Fruit fly (Drosophila melanogaster): ENCODE measurements around the gene CG31917.

CG31917 gene

DNA sequence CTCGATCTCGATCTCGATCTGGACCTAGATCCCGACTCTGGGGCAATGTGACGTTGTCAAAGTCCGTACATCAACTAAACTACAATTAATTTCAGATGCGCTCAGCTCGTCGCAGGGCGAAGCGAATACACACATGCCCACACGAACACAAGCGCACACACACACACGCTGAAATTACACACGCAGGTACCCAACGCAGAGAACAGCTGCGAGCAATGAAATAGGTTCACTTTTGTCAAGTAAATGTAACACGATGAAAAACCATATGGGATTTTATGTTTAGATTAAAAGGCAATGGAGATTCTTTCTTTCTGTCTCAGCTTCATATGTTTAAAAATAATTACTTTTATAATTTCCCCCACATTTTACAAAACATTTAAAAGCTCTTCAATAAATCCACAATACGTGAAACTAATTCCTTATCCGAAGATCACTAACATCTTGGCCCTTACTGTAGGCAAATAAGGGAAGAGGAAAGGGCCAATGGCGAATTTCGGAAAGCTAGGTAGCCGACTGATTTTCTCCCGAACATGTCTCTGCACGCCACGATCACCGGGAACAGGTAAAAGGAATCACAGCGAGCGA is 10.3 kb downstream of the CG31917 start (continued):
- TF ChIP-seq lbe (GFP tag; optimal IDR thresholded peaks at IDR 0.05) (peak; percentile 86), gsb (GFP tag; IDR thresholded peaks at IDR 0.05) (peak; percentile 52; the same call in 1 of the 2 replicates), CG18764 (GFP tag; optimal IDR thresholded peaks at IDR 0.05) (peak; percentile 34), ab (GFP tag; optimal IDR thresholded peaks at IDR 0.05) (peak; percentile 66), Opbp (GFP tag; IDR thresholded peaks at IDR 0.05; ENCODE audit: partially characterized antibody) (no peak), Lhr (GFP tag; optimal IDR thresholded peaks at IDR 0.05) (peak; percentile 40), Kr (GFP tag; optimal IDR thresholded peaks at IDR 0.05) (peak; percentile 40), Rfx (GFP tag; IDR thresholded peaks at IDR 0.05) (peak; percentile 81), Doc3 (GFP tag; IDR thresholded peaks at IDR 0.05; ENCODE audit: partially characterized antibody) (no peak), CG3995 (GFP tag; optimal IDR thresholded peaks at IDR 0.05) (peak; percentile 30), CG14014 (GFP tag; IDR thresholded peaks at IDR 0.05) (peak; percentile 78), zfh1 (GFP tag; IDR thresholded peaks at IDR 0.05) (peak; percentile 86), Six4 (GFP tag; optimal IDR thresholded peaks at IDR 0.05) (peak; percentile 71), CG2202 (tag; optimal IDR thresholded peaks at IDR 0.05) (peak; percentile 85), toy (GFP tag; IDR thresholded peaks at IDR 0.05) (0 out of 2 replicates have a peak, but pooled peaks have one; percentile 53), CG16863 (GFP tag; optimal IDR thresholded peaks at IDR 0.05) (peak; percentile 64), CG12769 (tag; optimal IDR thresholded peaks at IDR 0.05) (no peak), Stat92E (GFP tag; optimal IDR thresholded peaks at IDR 0.05) (peak in 1 of 3 experiments; percentile 57), CG7987 (GFP tag; optimal IDR thresholded peaks at IDR 0.05) (peak; percentile 24), odd (GFP tag; optimal IDR thresholded peaks at IDR 0.05) (peak; percentile 85), CG2875 (GFP tag; optimal IDR thresholded peaks at IDR 0.05) (peak; percentile 52), CG9932 (GFP tag; IDR thresholded peaks at IDR 0.05) (peak; percentile 78), usp (GFP tag; optimal IDR thresholded peaks at IDR 0.05) (no peak), Meics (GFP tag; optimal IDR thresholded peaks at IDR 0.05) (peak; percentile 82), row (GFP tag; IDR thresholded peaks at IDR 0.05) (peak; percentile 90), Gsc (GFP tag; IDR thresholded peaks at IDR 0.05) (peak; percentile 50), C15 (GFP tag; IDR thresholded peaks at IDR 0.05) (no peak), Sry-β (GFP tag; optimal IDR thresholded peaks at IDR 0.05) (no peak), dati (GFP tag; IDR thresholded peaks at IDR 0.05) (0 out of 2 replicates have a peak, but pooled peaks have one; percentile 3), Eip74EF (GFP tag; optimal IDR thresholded peaks at IDR 0.05) (peak in 1 of 2 experiments; percentile 75), Oaz (GFP tag; IDR thresholded peaks at IDR 0.05) (peak; percentile 58), CG8290 (GFP tag; optimal IDR thresholded peaks at IDR 0.05) (peak; percentile 79), CG8290 (tag; optimal IDR thresholded peaks at IDR 0.05) (peak; percentile 13 to 49), pho (GFP tag; optimal IDR thresholded peaks at IDR 0.05) (peak; percentile 48), CG1529 (GFP tag; optimal IDR thresholded peaks at IDR 0.05) (peak; percentile 83), CG2116 (GFP tag; optimal IDR thresholded peaks at IDR 0.05) (peak; percentile 59), CG6175 (GFP tag; IDR thresholded peaks at IDR 0.05) (peak; percentile 37; the same call in 1 of the 3 replicates), fd3F (GFP tag; optimal IDR thresholded peaks at IDR 0.05) (peak; percentile 69), CG18262 (tag; optimal IDR thresholded peaks at IDR 0.05) (peak; percentile 94), CG8944 (GFP tag; optimal IDR thresholded peaks at IDR 0.05) (peak; percentile 44), Awh (GFP tag; IDR thresholded peaks at IDR 0.05) (peak; percentile 84), CG6765 (GFP tag; optimal IDR thresholded peaks at IDR 0.05) (peak; percentile 72), cas (GFP tag; IDR thresholded peaks at IDR 0.05) (peak; percentile 70), caup (GFP tag; optimal IDR thresholded peaks at IDR 0.05; ENCODE audit: severe bottlenecking) (peak; percentile 81), gce (GFP tag; IDR thresholded peaks at IDR 0.05) (0 out of 3 replicates have a peak, but pooled peaks have one; percentile 50), CG17829 (tag; optimal IDR thresholded peaks at IDR 0.05) (peak; percentile 92), CG10267 (tag; optimal IDR thresholded peaks at IDR 0.05) (peak; percentile 83), crol (GFP tag; IDR thresholded peaks at IDR 0.05) (no peak), CG11504 (tag; optimal IDR thresholded peaks at IDR 0.05) (peak; percentile 84), Lpt (GFP tag; optimal IDR thresholded peaks at IDR 0.05) (no peak)

All from whole organism, embryonic.